Worm (Caenorhabditis elegans): Measurements from ENCODE around the gene tpan-1.
"Not testable (repeated sequence)": the region's sequence is repeated elsewhere in the genome, so short reads cannot be mapped to it uniquely, and the experiment has no call there.

DNA sequence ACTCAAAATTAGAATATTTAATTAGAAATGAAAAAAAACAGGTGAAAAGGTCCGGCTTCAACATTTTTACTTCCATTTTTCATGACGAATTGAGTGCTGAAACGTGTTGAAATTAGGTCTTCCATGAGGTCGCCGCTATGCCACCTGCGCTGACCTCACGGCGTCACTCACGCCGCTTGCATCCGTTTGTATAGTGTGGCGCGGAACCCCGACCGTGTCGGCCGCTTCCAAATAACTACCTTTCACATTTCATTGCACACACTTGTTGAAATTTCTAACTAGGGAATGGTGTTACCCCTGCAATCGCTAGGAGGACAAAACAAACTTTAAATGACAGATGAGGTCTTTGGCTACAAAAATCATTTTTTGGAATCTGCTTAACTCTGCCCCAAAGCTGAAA is 14.2 kb downstream of the tpan-1 start:
- not testable (repeated sequence) for TF ChIP-seq ceh-28 (tag; optimal IDR thresholded peaks at IDR 0.05); fkh-10 (GFP tag; optimal IDR thresholded peaks at IDR 0.05); unc-62 (GFP tag; optimal IDR thresholded peaks at IDR 0.05); nhr-11 (tag; optimal IDR thresholded peaks at IDR 0.05); nhr-76 (tag; optimal IDR thresholded peaks at IDR 0.05); R02D3.7 (tag; optimal IDR thresholded peaks at IDR 0.05); nhr-23 (tag; optimal IDR thresholded peaks at IDR 0.05); ceh-16 (tag; optimal IDR thresholded peaks at IDR 0.05); elt-3 (tag; optimal IDR thresholded peaks at IDR 0.05); egl-5 (tag; optimal IDR thresholded peaks at IDR 0.05)
- peak; percentile 73 for TF ChIP-seq snpc-4 (tag; optimal IDR thresholded peaks at IDR 0.05)

Measured in whole organism, L3 larva.